Worm (Caenorhabditis elegans) whole organism, mixed stage, embryonic: Measurements from ENCODE around the gene pqn-36.

ENCODE experiments used
- blmp-1 ChIP-seq: fragments of 150-350 bp; optimal IDR thresholded peaks from 2 replicates; lab custom pipeline; 2014; ENCODE audit warnings: missing biosample characterization, missing genetic modification characterization
- ceh-39 ChIP-seq: fragments of 150-350 bp; optimal IDR thresholded peaks from 2 replicates; lab custom pipeline; 2014; ENCODE audit warnings: missing biosample characterization, missing genetic modification characterization
- flh-1 ChIP-seq: fragments of 200-800 bp; sonication (Bioruptor generic); optimal IDR thresholded peaks from 2 replicates; lab custom pipeline; 2018; ENCODE audit warnings: mild to moderate bottlenecking, missing genetic modification characterization, moderate library complexity, missing compliant biosample characterization
- ham-2 ChIP-seq: fragments of 200-800 bp; sonication (Bioruptor generic); optimal IDR thresholded peaks from 2 replicates; lab custom pipeline; 2018; ENCODE audit warnings: mild to moderate bottlenecking, missing genetic modification characterization, missing compliant biosample characterization
- lin-32 ChIP-seq: fragments of 200-800 bp; sonication (Bioruptor generic); optimal IDR thresholded peaks from 2 replicates; lab custom pipeline; 2018; ENCODE audit warnings: mild to moderate bottlenecking, missing genetic modification characterization, missing compliant biosample characterization
- mls-2 ChIP-seq: sonication (generic microtip); optimal IDR thresholded peaks from 2 replicates; lab custom pipeline; 2016; ENCODE audit warnings: mild to moderate bottlenecking, missing genetic modification characterization, moderate library complexity, missing compliant biosample characterization
- nhr-237 ChIP-seq: fragments of 150-350 bp; optimal IDR thresholded peaks from 2 replicates; lab custom pipeline; 2014; ENCODE audit warnings: missing biosample characterization, missing genetic modification characterization
- nhr-76 ChIP-seq: sonication (generic microtip); optimal IDR thresholded peaks from 2 replicates; lab custom pipeline; 2017; ENCODE audit warnings: missing biosample characterization, missing genetic modification characterization
- snpc-4 ChIP-seq: fragments of 150-350 bp; optimal IDR thresholded peaks from 2 replicates; lab custom pipeline; 2014; ENCODE audit warnings: missing biosample characterization, missing genetic modification characterization
- sptf-1 ChIP-seq: sonication (generic microtip); optimal IDR thresholded peaks from 2 replicates; lab custom pipeline; 2017; ENCODE audit warnings: mild to moderate bottlenecking, missing genetic modification characterization, moderate library complexity, missing compliant biosample characterization
- unc-39 ChIP-seq: fragments of 150-350 bp; optimal IDR thresholded peaks from 2 replicates; lab custom pipeline; 2014; ENCODE audit warnings: missing biosample characterization, missing genetic modification characterization
- ztf-11 ChIP-seq: fragments of 150-350 bp; optimal IDR thresholded peaks from 2 replicates; lab custom pipeline; 2014; ENCODE audit warnings: missing biosample characterization, missing genetic modification characterization

ce11 chrX:15379882-15380281 is 35.4 kb downstream of the pqn-36 start:
- TF ChIP-seq ztf-11 (tag; lab: Kevin White, UChicago) (no peak), snpc-4 (no peak), nhr-237 (tag; lab: Kevin White, UChicago) (no peak), ceh-39 (tag; lab: Kevin White, UChicago) (no peak), blmp-1 (no peak), flh-1 (GFP tag; lab: Kevin White, UChicago) (no peak), unc-39 (tag; lab: Kevin White, UChicago) (no peak), lin-32 (no peak), sptf-1 (tag; lab: Kevin White, UChicago) (no peak), mls-2 (tag; lab: Kevin White, UChicago) (no peak), ham-2 (GFP tag; lab: Kevin White, UChicago) (no peak), nhr-76 (tag; lab: Kevin White, UChicago) (no peak)
